Worm (Caenorhabditis elegans) whole organism, L4 larva: ENCODE measurements around the gene F31E3.6.

Experiments
- F26F4.8 ChIP-seq: fragments of 200-800 bp; sonication (Bioruptor generic); conservative IDR thresholded peaks from 2 replicates; pipeline ENCODE4 v1.3.6; 2022; ENCODE audit warnings: missing genetic modification characterization, missing compliant biosample characterization
- F37D6.2 ChIP-seq: sonication (generic microtip); optimal IDR thresholded peaks from 2 replicates; lab custom pipeline; 2016; ENCODE audit warnings: mild to moderate bottlenecking, missing genetic modification characterization, missing compliant biosample characterization
- T20F7.1 ChIP-seq: fragments of 200-800 bp; sonication (Bioruptor generic); optimal IDR thresholded peaks from 2 replicates; lab custom pipeline; 2018; ENCODE audit warnings: mild to moderate bottlenecking, missing genetic modification characterization, missing compliant biosample characterization
- T26A8.4 ChIP-seq: fragments of 200-800 bp; sonication (Bioruptor generic); IDR thresholded peaks from 2 replicates; pipeline ENCODE4 v1.3.6; 2022; ENCODE audit warnings: missing genetic modification characterization, missing compliant biosample characterization
- Y105C5A.15 ChIP-seq: fragments of 200-800 bp; sonication (Bioruptor generic); IDR thresholded peaks from 2 replicates; pipeline ENCODE4 v1.3.6; 2022; ENCODE audit warnings: missing genetic modification characterization, missing compliant biosample characterization
- Y5F2A.4 ChIP-seq: fragments of 200-800 bp; sonication (Bioruptor generic); optimal IDR thresholded peaks from 2 replicates; lab custom pipeline; 2018; ENCODE audit warnings: mild to moderate bottlenecking, missing genetic modification characterization, missing compliant biosample characterization
- ZK337.2 ChIP-seq: fragments of 200-800 bp; sonication (Bioruptor generic); IDR thresholded peaks from 2 replicates; pipeline ENCODE4 v1.3.6; 2022; ENCODE audit warnings: missing genetic modification reagents, missing genetic modification characterization, missing compliant biosample characterization
- ZK546.5 ChIP-seq, 2 experiments: sonication (generic microtip); optimal IDR thresholded peaks; 2 replicates each; lab custom pipeline; 2017; ENCODE audit warnings: missing biosample characterization in 2 of 2, missing genetic modification characterization in 2 of 2
- ama-1 ChIP-seq: fragments of 150-350 bp; optimal IDR thresholded peaks from 2 replicates; lab custom pipeline; 2014; ENCODE audit warnings: inconsistent platforms, mixed read lengths
- arid-1 ChIP-seq: fragments of 200-800 bp; sonication (Bioruptor generic); conservative IDR thresholded peaks from 2 replicates; pipeline ENCODE4 v1.3.6; 2022; ENCODE audit warnings: missing genetic modification reagents, missing genetic modification characterization, missing compliant biosample characterization
- ceh-20 ChIP-seq: fragments of 200-800 bp; sonication (Bioruptor generic); IDR thresholded peaks from 2 replicates; pipeline ENCODE4 v1.3.6; 2022; ENCODE audit warnings: missing genetic modification reagents, missing genetic modification characterization, missing compliant biosample characterization
- ceh-44 ChIP-seq: fragments of 200-800 bp; sonication (Bioruptor generic); IDR thresholded peaks from 2 replicates; pipeline ENCODE4 v1.3.6; 2022; ENCODE audit warnings: missing genetic modification reagents, missing genetic modification characterization, missing compliant biosample characterization
- ceh-82 ChIP-seq: sonication (generic microtip); optimal IDR thresholded peaks from 2 replicates; lab custom pipeline; 2017; ENCODE audit warnings: missing biosample characterization, missing genetic modification characterization
- ces-1 ChIP-seq: fragments of 150-350 bp; sonication (generic microtip); optimal IDR thresholded peaks from 4 replicates; lab custom pipeline; 2014; ENCODE audit warnings: missing biosample characterization, missing genetic modification reagents, missing genetic modification characterization
- ctbp-1 ChIP-seq: fragments of 200-800 bp; sonication (Bioruptor generic); IDR thresholded peaks from 2 replicates; pipeline ENCODE4 v1.3.6; 2022; ENCODE audit warnings: missing genetic modification reagents, missing genetic modification characterization, missing compliant biosample characterization
- daf-19 ChIP-seq: fragments of 200-800 bp; sonication (Bioruptor generic); conservative IDR thresholded peaks from 2 replicates; pipeline ENCODE4 v1.3.6; 2022; ENCODE audit warnings: missing genetic modification characterization, missing compliant biosample characterization
- dmd-6 ChIP-seq: fragments of 200-800 bp; sonication (Bioruptor generic); IDR thresholded peaks from 2 replicates; pipeline ENCODE4 v1.3.6; 2022; ENCODE audit warnings: missing genetic modification reagents, missing genetic modification characterization, missing compliant biosample characterization
- dmd-9 ChIP-seq: fragments of 200-800 bp; sonication (Bioruptor generic); IDR thresholded peaks from 2 replicates; pipeline ENCODE4 v1.3.6; 2022; ENCODE audit warnings: missing genetic modification reagents, missing genetic modification characterization, missing compliant biosample characterization
- dpl-1 ChIP-seq: fragments of 150-350 bp; optimal IDR thresholded peaks from 2 replicates; lab custom pipeline; 2014; ENCODE audit warnings: missing biosample characterization, missing genetic modification reagents, missing genetic modification characterization
- fos-1 ChIP-seq: fragments of 150-350 bp; optimal IDR thresholded peaks from 2 replicates; lab custom pipeline; 2014; ENCODE audit warnings: missing biosample characterization, missing genetic modification characterization
- hlh-11 ChIP-seq: fragments of 200-800 bp; sonication (Bioruptor generic); optimal IDR thresholded peaks from 2 replicates; lab custom pipeline; 2018; ENCODE audit warnings: mild to moderate bottlenecking, missing genetic modification characterization, missing compliant biosample characterization
- hmg-1.1 ChIP-seq: fragments of 200-800 bp; sonication (Bioruptor generic); IDR thresholded peaks from 2 replicates; pipeline ENCODE4 v1.3.6; 2022; ENCODE audit warnings: missing genetic modification reagents, missing genetic modification characterization, missing compliant biosample characterization
- jun-1 ChIP-seq: fragments of 150-350 bp; optimal IDR thresholded peaks from 2 replicates; lab custom pipeline; 2014; ENCODE audit warnings: missing biosample characterization, missing genetic modification reagents, missing genetic modification characterization
- lin-15B ChIP-seq: fragments of 150-350 bp; sonication (generic microtip); optimal IDR thresholded peaks from 3 replicates; lab custom pipeline; 2014; ENCODE audit warnings: missing biosample characterization, missing genetic modification characterization
- lin-29 ChIP-seq: fragments of 200-800 bp; sonication (Bioruptor generic); IDR thresholded peaks from 2 replicates; pipeline ENCODE4 v1.3.6; 2022; ENCODE audit warnings: missing genetic modification reagents, missing genetic modification characterization, missing compliant biosample characterization
- madf-5 ChIP-seq, 2 experiments: fragments of 200-800 bp; sonication (Bioruptor generic); IDR thresholded peaks; 2 replicates each; pipeline ENCODE4 v1.3.6; 2022; ENCODE audit warnings: missing compliant biosample characterization in 2 of 2, missing genetic modification characterization in 2 of 2
- nhr-10 ChIP-seq: fragments of 150-350 bp; optimal IDR thresholded peaks from 2 replicates; lab custom pipeline; 2014; ENCODE audit warnings: missing biosample characterization, missing genetic modification characterization
- nhr-102 ChIP-seq: sonication (generic microtip); optimal IDR thresholded peaks from 2 replicates; lab custom pipeline; 2016; ENCODE audit warnings: mild to moderate bottlenecking, missing genetic modification characterization, moderate library complexity, missing compliant biosample characterization
- nhr-11 ChIP-seq: fragments of 150-350 bp; optimal IDR thresholded peaks from 2 replicates; lab custom pipeline; 2014; ENCODE audit warnings: missing biosample characterization, missing genetic modification characterization
- nhr-111 ChIP-seq: fragments of 200-800 bp; sonication (Bioruptor generic); optimal IDR thresholded peaks from 2 replicates; lab custom pipeline; 2018; ENCODE audit warnings: mild to moderate bottlenecking, missing genetic modification characterization, missing compliant biosample characterization
- nhr-28 ChIP-seq: fragments of 150-350 bp; optimal IDR thresholded peaks from 2 replicates; lab custom pipeline; 2014; ENCODE audit warnings: missing biosample characterization, missing genetic modification characterization
- nhr-41 ChIP-seq: fragments of 200-800 bp; sonication (Bioruptor generic); IDR thresholded peaks from 2 replicates; pipeline ENCODE4 v1.3.6; 2022; ENCODE audit warnings: missing genetic modification reagents, missing genetic modification characterization, missing compliant biosample characterization
- nhr-48 ChIP-seq: sonication (generic microtip); optimal IDR thresholded peaks from 2 replicates; lab custom pipeline; 2016; ENCODE audit warnings: mild to moderate bottlenecking, missing genetic modification characterization, missing compliant biosample characterization
- nhr-6 ChIP-seq: fragments of 150-350 bp; optimal IDR thresholded peaks from 2 replicates; lab custom pipeline; 2014; ENCODE audit warnings: missing biosample characterization, missing genetic modification characterization
- nhr-76 ChIP-seq: fragments of 150-350 bp; optimal IDR thresholded peaks from 2 replicates; lab custom pipeline; 2014; ENCODE audit warnings: missing biosample characterization, missing genetic modification characterization
- nhr-77 ChIP-seq: fragments of 150-350 bp; optimal IDR thresholded peaks from 2 replicates; lab custom pipeline; 2014; ENCODE audit warnings: missing biosample characterization, missing genetic modification characterization
- pha-4 ChIP-seq, 2 experiments: fragments of 150-350 bp in 1 of 2; fragments of 200-800 bp in 1 of 2; sonication (Bioruptor generic) in 1 of 2; IDR thresholded peaks in 1 of 2; optimal IDR thresholded peaks in 1 of 2; 2 replicates each; pipeline versions ENCODE4 v1.3.6 to Lab custom; 2014 to 2022; ENCODE audit warnings: missing genetic modification characterization in 2 of 2, missing genetic modification reagents in 2 of 2, missing biosample characterization in 1 of 2, missing compliant biosample characterization in 1 of 2
- sdz-12 ChIP-seq: fragments of 200-800 bp; sonication (Bioruptor generic); optimal IDR thresholded peaks from 2 replicates; lab custom pipeline; 2018; ENCODE audit warnings: mild to moderate bottlenecking, missing genetic modification characterization, missing compliant biosample characterization
- set-16 ChIP-seq: fragments of 200-800 bp; sonication (Bioruptor generic); IDR thresholded peaks from 2 replicates; pipeline ENCODE4 v1.3.6; 2022; ENCODE audit warnings: missing genetic modification reagents, missing genetic modification characterization, missing compliant biosample characterization
- skn-1 ChIP-seq: fragments of 150-350 bp; optimal IDR thresholded peaks from 2 replicates; lab custom pipeline; 2014; ENCODE audit warnings: missing biosample characterization, missing genetic modification characterization
- snpc-1.2 ChIP-seq: fragments of 200-800 bp; sonication (Bioruptor generic); IDR thresholded peaks from 2 replicates; pipeline ENCODE4 v1.3.6; 2022; ENCODE audit warnings: missing genetic modification reagents, missing genetic modification characterization, missing compliant biosample characterization
- snpc-4 ChIP-seq: fragments of 150-350 bp; optimal IDR thresholded peaks from 2 replicates; lab custom pipeline; 2014; ENCODE audit warnings: missing biosample characterization, missing genetic modification characterization
- spr-3 ChIP-seq: fragments of 200-800 bp; sonication (Bioruptor generic); optimal IDR thresholded peaks from 2 replicates; lab custom pipeline; 2018; ENCODE audit warnings: mild to moderate bottlenecking, missing genetic modification characterization, missing compliant biosample characterization
- tra-1 ChIP-seq: fragments of 200-800 bp; sonication (Bioruptor generic); IDR thresholded peaks from 2 replicates; pipeline ENCODE4 v1.3.6; 2022; ENCODE audit warnings: missing genetic modification reagents, missing genetic modification characterization, missing compliant biosample characterization
- unc-130 ChIP-seq: sonication (generic microtip); optimal IDR thresholded peaks from 2 replicates; lab custom pipeline; 2016; ENCODE audit warnings: missing genetic modification reagents, missing genetic modification characterization, missing compliant biosample characterization
- unc-39 ChIP-seq: sonication (generic microtip); optimal IDR thresholded peaks from 2 replicates; lab custom pipeline; 2017; ENCODE audit warnings: missing biosample characterization, missing genetic modification characterization
- zag-1 ChIP-seq: fragments of 150-350 bp; optimal IDR thresholded peaks from 2 replicates; lab custom pipeline; 2014; ENCODE audit warnings: missing biosample characterization, missing genetic modification characterization
- zip-2 ChIP-seq: fragments of 150-350 bp; optimal IDR thresholded peaks from 2 replicates; lab custom pipeline; 2014; ENCODE audit warnings: missing biosample characterization, missing genetic modification characterization

Gene F31E3.6

ce11 chrIII:6970744-6971143 lies 11.1 kb upstream of the F31E3.6 start:
- TF ChIP-seq skn-1 (no peak), set-16 (peak; percentile 51), nhr-76 (tag; lab: Kevin White, UChicago) (no peak), hmg-1.1 (GFP tag; lab: Robert Waterston, UW) (no peak), hlh-11 (no peak), F26F4.8 (GFP tag; lab: Robert Waterston, UW) (no peak), madf-5 (GFP tag; IDR thresholded peaks at IDR 0.05; lab: Robert Waterston, UW) (no peak), zag-1 (tag; lab: Kevin White, UChicago) (no peak), pha-4 (GFP tag; IDR thresholded peaks at IDR 0.05; lab: Robert Waterston, UW) (no peak), pha-4 (tag; optimal IDR thresholded peaks at IDR 0.05; lab: Kevin White, UChicago) (no peak), T20F7.1 (GFP tag; lab: Kevin White, UChicago) (no peak), nhr-41 (no peak), snpc-1.2 (GFP tag; lab: Robert Waterston, UW) (peak; percentile 58), Y5F2A.4 (GFP tag; lab: Kevin White, UChicago) (no peak), nhr-111 (GFP tag; lab: Kevin White, UChicago) (no peak)
- TF ChIP-seq, all 104 proteins: peak for 2

ce11 chrIII:6971662-6972284 lies 10.1 kb upstream of the F31E3.6 start, which contains the start of the genes eef-1A.1 and rfc-4:
Gene eef-1A.1 (minus strand): TSS chrIII:6971712.
Gene rfc-4 (plus strand): TSS chrIII:6972253.
- TF ChIP-seq ceh-82 (tag; lab: Kevin White, UChicago) (no peak), hlh-11 (peak; percentile 95), hmg-1.1 (GFP tag; lab: Robert Waterston, UW) (peak; percentile 92), jun-1 (tag; lab: Kevin White, UChicago) (peak; percentile 75), spr-3 (peak; percentile 55), ZK337.2 (GFP tag; lab: Robert Waterston, UW) (no peak), nhr-111 (GFP tag; lab: Kevin White, UChicago) (no peak), F37D6.2 (tag; lab: Kevin White, UChicago) (peak; percentile 80), Y5F2A.4 (GFP tag; lab: Kevin White, UChicago) (peak; percentile 13), arid-1 (GFP tag; lab: Robert Waterston, UW) (peak; percentile 87), Y105C5A.15 (GFP tag; lab: Robert Waterston, UW) (no peak), nhr-10 (tag; lab: Kevin White, UChicago) (no peak), daf-19 (GFP tag; lab: Robert Waterston, UW) (no peak), fos-1 (tag; lab: Kevin White, UChicago) (no peak), ceh-44 (GFP tag; lab: Robert Waterston, UW) (no peak), T26A8.4 (GFP tag; lab: Robert Waterston, UW) (peak; percentile 85), ama-1 (peak; percentile 66), dmd-6 (GFP tag; lab: Robert Waterston, UW) (peak; percentile 90), nhr-77 (peak; percentile 98), lin-15B (tag; lab: Kevin White, UChicago) (peak; percentile 42), ctbp-1 (peak; percentile 78), snpc-4 (tag; lab: Kevin White, UChicago) (no peak), sdz-12 (GFP tag; lab: Kevin White, UChicago) (no peak), nhr-102 (tag; lab: Kevin White, UChicago) (peak; percentile 89), tra-1 (GFP tag; lab: Robert Waterston, UW) (peak; percentile 36; the same call in 1 of the 2 replicates), pha-4 (GFP tag; IDR thresholded peaks at IDR 0.05; lab: Robert Waterston, UW) (peak; percentile 76), pha-4 (tag; optimal IDR thresholded peaks at IDR 0.05; lab: Kevin White, UChicago) (peak; percentile 99), nhr-11 (tag; lab: Kevin White, UChicago) (peak; percentile 98), ces-1 (GFP tag; lab: Kevin White, UChicago) (peak; percentile 54), zip-2 (peak; percentile 71), skn-1 (no peak), unc-39 (tag; lab: Kevin White, UChicago) (no peak), dmd-9 (peak; percentile 81), ZK546.5 (tag; optimal IDR thresholded peaks at IDR 0.05; lab: Kevin White, UChicago) (peak; percentile 79 to 99), ceh-20 (peak; percentile 85), nhr-48 (tag; lab: Kevin White, UChicago) (peak; percentile 66), unc-130 (peak; percentile 87), nhr-6 (tag; lab: Kevin White, UChicago) (peak; percentile 96), lin-29 (GFP tag; lab: Robert Waterston, UW) (peak; percentile 65; the same call in 1 of the 2 replicates), zag-1 (tag; lab: Kevin White, UChicago) (no peak), nhr-28 (tag; lab: Kevin White, UChicago) (peak; percentile 94), dpl-1 (peak; percentile 96)
